Worm (Caenorhabditis elegans) whole organism, L3 larva: ENCODE data around the gene F35E8.6.
"Not testable (repeated sequence)": the region's sequence is repeated elsewhere in the genome, so short reads cannot be mapped to it uniquely, and the experiment has no call there.

Experiments used
- ceh-28 ChIP-seq: fragments of 150-350 bp; optimal IDR thresholded peaks from 2 replicates; lab custom pipeline; 2014; ENCODE audit warnings: missing biosample characterization, missing genetic modification reagents, missing genetic modification characterization
- daf-12 ChIP-seq: fragments of 150-350 bp; optimal IDR thresholded peaks from 2 replicates; lab custom pipeline; 2014; ENCODE audit warnings: missing biosample characterization, missing genetic modification reagents, missing genetic modification characterization
- elt-1 ChIP-seq: fragments of 150-350 bp; optimal IDR thresholded peaks from 2 replicates; lab custom pipeline; 2014; ENCODE audit warnings: missing biosample characterization, missing genetic modification characterization
- ztf-4 ChIP-seq: fragments of 150-350 bp; optimal IDR thresholded peaks from 2 replicates; lab custom pipeline; 2014; ENCODE audit warnings: missing biosample characterization, missing genetic modification characterization

- TF ChIP-seq ztf-4 (tag; lab: Kevin White, UChicago); ceh-28; daf-12 (tag; lab: Kevin White, UChicago); elt-1 (tag; lab: Kevin White, UChicago): not testable (repeated sequence)
Measured at ce11 chrV:15905530-15905929, 6.4 kb upstream of the F35E8.6 start, which contains the start of the genes F35E8.1 and F35E8.2.
